Worm (Caenorhabditis elegans): Measurements from ENCODE around the gene ZK673.5.

DNA sequence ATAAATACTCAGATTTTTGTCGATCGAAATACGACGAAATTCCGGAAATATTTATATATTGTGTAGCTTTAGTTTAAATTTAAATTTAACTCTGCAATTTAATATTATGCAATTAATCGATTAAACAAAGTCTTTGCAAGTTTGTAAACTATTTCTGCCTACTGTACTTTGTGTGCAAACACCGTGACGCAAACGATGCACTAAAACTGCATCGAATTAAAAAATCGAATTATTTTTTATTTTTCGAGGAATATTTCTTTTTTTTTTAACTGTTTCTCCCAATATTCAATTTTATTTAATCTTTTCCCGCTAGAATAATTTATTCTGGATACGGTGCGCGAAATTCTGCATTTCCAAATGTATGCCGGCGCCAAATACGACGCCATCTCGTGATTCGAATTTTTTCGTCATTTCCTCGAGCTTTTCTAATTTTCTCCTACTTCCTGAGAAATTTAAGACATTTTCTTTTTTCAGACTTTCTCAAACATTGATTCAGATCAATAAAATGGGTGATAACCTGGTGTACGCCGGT is 44.9 kb upstream of the ZK673.5 start, which contains the start of gene eif-2A:
- TF ChIP-seq R02D3.7 (tag; optimal IDR thresholded peaks at IDR 0.05) (no peak), ZK546.5 (tag; optimal IDR thresholded peaks at IDR 0.05) (no peak), ceh-16 (tag; optimal IDR thresholded peaks at IDR 0.05) (no peak), mdl-1 (tag; optimal IDR thresholded peaks at IDR 0.05) (no peak), ama-1 (optimal IDR thresholded peaks at IDR 0.05) (no peak), egl-27 (tag; optimal IDR thresholded peaks at IDR 0.05) (no peak), tbx-2 (tag; optimal IDR thresholded peaks at IDR 0.05) (no peak), elt-3 (tag; optimal IDR thresholded peaks at IDR 0.05) (no peak)

Data from whole organism, L3 larva.